Fruit fly (Drosophila melanogaster) whole organism, prepupa: ENCODE results near the gene CG17261.
A peak's percentile ranks its signal among the peaks of the same experiment; 100 is the strongest.

Experiments
- Blimp-1 ChIP-seq: fragments of 200-800 bp; sonication (Bioruptor generic); optimal IDR thresholded peaks from 3 replicates; lab custom pipeline; 2017; ENCODE audit warnings: missing biosample characterization, missing genetic modification characterization, mild to moderate bottlenecking, moderate library complexity, missing genetic modification reagents
- CG10631 ChIP-seq: fragments of 200-800 bp; sonication (Bioruptor generic); optimal IDR thresholded peaks from 2 replicates; lab custom pipeline; 2016; ENCODE audit warnings: missing biosample characterization, missing genetic modification characterization
- CG11294 ChIP-seq: fragments of 200-800 bp; sonication (Bioruptor generic); IDR thresholded peaks from 2 replicates; pipeline ENCODE4 v1.3.6; 2022; ENCODE audit warnings: missing biosample characterization, missing genetic modification characterization
- CG11762 ChIP-seq: fragments of 200-800 bp; sonication (Bioruptor generic); optimal IDR thresholded peaks from 3 replicates; lab custom pipeline; 2016; ENCODE audit warnings: missing biosample characterization, missing genetic modification characterization; ENCODE audit not compliant: insufficient read depth
- CG11902 ChIP-seq: fragments of 200-800 bp; sonication (Bioruptor generic); optimal IDR thresholded peaks from 3 replicates; lab custom pipeline; 2016; ENCODE audit warnings: missing biosample characterization, missing genetic modification characterization
- CG16779 ChIP-seq: fragments of 200-800 bp; sonication (Bioruptor generic); optimal IDR thresholded peaks from 3 replicates; lab custom pipeline; 2017; ENCODE audit warnings: missing biosample characterization, mild to moderate bottlenecking, missing genetic modification characterization
- CG31627 ChIP-seq: fragments of 200-800 bp; sonication (Bioruptor generic); optimal IDR thresholded peaks from 3 replicates; lab custom pipeline; 2016; ENCODE audit warnings: missing biosample characterization, missing genetic modification characterization
- CG32006 ChIP-seq: fragments of 200-800 bp; sonication (Bioruptor generic); optimal IDR thresholded peaks from 3 replicates; lab custom pipeline; 2017; ENCODE audit warnings: missing biosample characterization, mild to moderate bottlenecking, missing genetic modification characterization
- CG3919 ChIP-seq: fragments of 200-800 bp; sonication (Bioruptor generic); optimal IDR thresholded peaks from 3 replicates; lab custom pipeline; 2016; ENCODE audit warnings: missing biosample characterization, missing genetic modification characterization
- CG4318 ChIP-seq: fragments of 200-800 bp; sonication (Bioruptor generic); optimal IDR thresholded peaks from 3 replicates; lab custom pipeline; 2017; ENCODE audit warnings: missing biosample characterization, mild to moderate bottlenecking, missing genetic modification characterization
- CG6163 ChIP-seq: fragments of 200-800 bp; sonication (Bioruptor generic); IDR thresholded peaks from 3 replicates; pipeline ENCODE4 v1.3.6; 2022; ENCODE audit warnings: missing biosample characterization, missing genetic modification characterization
- CG6792 ChIP-seq: fragments of 200-800 bp; sonication (Bioruptor generic); optimal IDR thresholded peaks from 3 replicates; lab custom pipeline; 2016; ENCODE audit warnings: missing biosample characterization, missing genetic modification characterization
- CG6808 ChIP-seq: fragments of 200-800 bp; sonication (Bioruptor generic); optimal IDR thresholded peaks from 3 replicates; lab custom pipeline; 2017; ENCODE audit warnings: missing biosample characterization, missing genetic modification characterization, mild to moderate bottlenecking, moderate library complexity, missing genetic modification reagents
- CG7368 ChIP-seq: fragments of 200-800 bp; sonication (Bioruptor generic); optimal IDR thresholded peaks from 3 replicates; lab custom pipeline; 2016; ENCODE audit warnings: missing biosample characterization, missing genetic modification characterization
- CG8119 ChIP-seq: fragments of 200-800 bp; sonication (Bioruptor generic); IDR thresholded peaks from 3 replicates; pipeline ENCODE4 v1.3.6; 2022; ENCODE audit warnings: missing biosample characterization, missing genetic modification characterization
- CG8632 ChIP-seq: fragments of 200-800 bp; sonication (Bioruptor generic); optimal IDR thresholded peaks from 3 replicates; lab custom pipeline; 2016; ENCODE audit warnings: missing biosample characterization, missing genetic modification characterization
- CG9139 ChIP-seq: fragments of 200-800 bp; sonication (Bioruptor generic); optimal IDR thresholded peaks from 3 replicates; lab custom pipeline; 2017; ENCODE audit warnings: missing biosample characterization, mild to moderate bottlenecking, missing genetic modification characterization
- Eip78C ChIP-seq: fragments of 200-800 bp; sonication (Bioruptor generic); peaks from one replicate; lab custom pipeline; 2016; ENCODE audit warnings: missing biosample characterization, missing genetic modification characterization
- Ets21C ChIP-seq: fragments of 200-800 bp; sonication (Bioruptor generic); optimal IDR thresholded peaks from 3 replicates; lab custom pipeline; 2016; ENCODE audit warnings: missing biosample characterization, missing genetic modification characterization
- Gug ChIP-seq: fragments of 200-800 bp; sonication (Bioruptor generic); IDR thresholded peaks from 2 replicates; pipeline ENCODE4 v1.3.6; 2022; ENCODE audit warnings: missing biosample characterization, missing genetic modification characterization
- Hr39 ChIP-seq: fragments of 200-800 bp; sonication (Bioruptor generic); optimal IDR thresholded peaks from 2 replicates; lab custom pipeline; 2016; ENCODE audit warnings: missing biosample characterization, missing genetic modification characterization
- Hr4 ChIP-seq: fragments of 200-800 bp; sonication (Bioruptor generic); optimal IDR thresholded peaks from 3 replicates; lab custom pipeline; 2016; ENCODE audit warnings: missing biosample characterization, missing genetic modification characterization
- Lpt ChIP-seq: fragments of 200-800 bp; sonication (Bioruptor generic); optimal IDR thresholded peaks from 3 replicates; lab custom pipeline; 2016; ENCODE audit warnings: missing biosample characterization, missing genetic modification characterization
- Met ChIP-seq: fragments of 200-800 bp; sonication (Bioruptor generic); optimal IDR thresholded peaks from 3 replicates; lab custom pipeline; 2016; ENCODE audit warnings: missing biosample characterization, missing genetic modification characterization
- OdsH ChIP-seq: fragments of 200-800 bp; sonication (Bioruptor generic); optimal IDR thresholded peaks from 3 replicates; lab custom pipeline; 2016; ENCODE audit warnings: missing biosample characterization, missing genetic modification characterization
- Smox ChIP-seq: fragments of 200-800 bp; sonication (Bioruptor generic); optimal IDR thresholded peaks from 3 replicates; lab custom pipeline; 2016; ENCODE audit warnings: missing biosample characterization, missing genetic modification characterization
- Sox14 ChIP-seq: fragments of 200-800 bp; sonication (Bioruptor generic); optimal IDR thresholded peaks from 3 replicates; lab custom pipeline; 2016; ENCODE audit warnings: missing biosample characterization, missing genetic modification characterization
- achi ChIP-seq: fragments of 200-800 bp; sonication (Bioruptor generic); optimal IDR thresholded peaks from 3 replicates; lab custom pipeline; 2016; ENCODE audit warnings: missing biosample characterization, missing genetic modification characterization
- acj6 ChIP-seq: fragments of 200-800 bp; sonication (Bioruptor generic); optimal IDR thresholded peaks from 3 replicates; lab custom pipeline; 2016; ENCODE audit warnings: missing biosample characterization, missing genetic modification characterization
- cyc ChIP-seq: fragments of 200-800 bp; sonication (Bioruptor generic); optimal IDR thresholded peaks from 3 replicates; lab custom pipeline; 2016; ENCODE audit warnings: missing biosample characterization, missing genetic modification characterization
- dac ChIP-seq: fragments of 200-800 bp; sonication (Bioruptor generic); optimal IDR thresholded peaks from 2 replicates; lab custom pipeline; 2017; ENCODE audit warnings: missing biosample characterization, mild to moderate bottlenecking, missing genetic modification characterization
- dsx ChIP-seq: fragments of 200-800 bp; optimal IDR thresholded peaks from 3 replicates; lab custom pipeline; 2019; ENCODE audit warnings: missing biosample characterization, mild to moderate bottlenecking, missing genetic modification characterization, moderate library complexity; ENCODE audit not compliant: poor library complexity, severe bottlenecking
- fd59A ChIP-seq: fragments of 200-800 bp; sonication (Bioruptor generic); optimal IDR thresholded peaks from 2 replicates; lab custom pipeline; 2017; ENCODE audit warnings: missing biosample characterization, mild to moderate bottlenecking, missing genetic modification characterization, missing genetic modification reagents
- fkh ChIP-seq: fragments of 200-800 bp; sonication (Bioruptor generic); optimal IDR thresholded peaks from 3 replicates; lab custom pipeline; 2017; ENCODE audit warnings: missing biosample characterization, mild to moderate bottlenecking, missing genetic modification characterization, moderate library complexity
- lz ChIP-seq: fragments of 200-800 bp; sonication (Bioruptor generic); optimal IDR thresholded peaks from 3 replicates; lab custom pipeline; 2016; ENCODE audit warnings: missing biosample characterization, missing genetic modification characterization
- net ChIP-seq: fragments of 200-800 bp; sonication (Bioruptor generic); optimal IDR thresholded peaks from 3 replicates; lab custom pipeline; 2016; ENCODE audit warnings: missing biosample characterization, missing genetic modification characterization
- salr ChIP-seq, 2 experiments: fragments of 200-800 bp; sonication (Bioruptor generic); optimal IDR thresholded peaks; 3 replicates each; lab custom pipeline; 2016 to 2018; ENCODE audit warnings: missing biosample characterization in 2 of 2, missing genetic modification characterization in 2 of 2, mild to moderate bottlenecking in 1 of 2
- spab ChIP-seq: fragments of 200-800 bp; sonication (Bioruptor generic); optimal IDR thresholded peaks from 2 replicates; lab custom pipeline; 2017; ENCODE audit warnings: missing biosample characterization, mild to moderate bottlenecking, missing genetic modification characterization, missing genetic modification reagents
- svp ChIP-seq: fragments of 200-800 bp; sonication (Bioruptor generic); peaks from one replicate; lab custom pipeline; 2016; ENCODE audit warnings: missing biosample characterization, missing genetic modification characterization
- topi ChIP-seq: fragments of 200-800 bp; sonication (Bioruptor generic); optimal IDR thresholded peaks from 3 replicates; lab custom pipeline; 2016; ENCODE audit warnings: missing biosample characterization, missing genetic modification characterization
- vri ChIP-seq: fragments of 200-800 bp; sonication (Bioruptor generic); optimal IDR thresholded peaks from 3 replicates; lab custom pipeline; 2016; ENCODE audit warnings: missing biosample characterization, mild to moderate bottlenecking, missing genetic modification characterization

The CG17261 gene

dm6 chr2L:3039774-3040173 lies 2.6 kb upstream of the CG17261 start, which contains the start of the genes cnir and CG17221 (continued):
- peak; percentile 57 for TF ChIP-seq CG11762
- TF ChIP-seq Lpt (GFP tag; lab: Kevin White, UChicago): no peak
- peak; percentile 75 for TF ChIP-seq OdsH (GFP tag; lab: Kevin White, UChicago)
- TF ChIP-seq cyc (GFP tag; lab: Kevin White, UChicago): peak; percentile 72
- peak; percentile 72 for TF ChIP-seq acj6 (GFP tag; lab: Kevin White, UChicago)
- TF ChIP-seq spab (GFP tag; lab: Kevin White, UChicago): no peak
- TF ChIP-seq CG16779 (tag; lab: Kevin White, UChicago): no peak
- TF ChIP-seq Hr4: peak; percentile 77

dm6 chr2L:3043647-3044046 lies 1.3 kb downstream of the CG17261 start, which contains the start of gene FASN2:
TSS of gene FASN2 (plus strand) at chr2L:3043947.
- TF ChIP-seq Ets21C (GFP tag; lab: Kevin White, UChicago) (no peak), CG7368 (GFP tag; lab: Kevin White, UChicago) (no peak), cyc (GFP tag; lab: Kevin White, UChicago) (no peak), CG31627 (no peak), achi (no peak), CG6163 (no peak), vri (GFP tag; lab: Kevin White, UChicago) (no peak), dac (GFP tag; lab: Kevin White, UChicago) (no peak), CG11762 (no peak), CG10631 (GFP tag; lab: Kevin White, UChicago) (no peak), Met (GFP tag; lab: Kevin White, UChicago) (no peak), Gug (GFP tag; lab: Robert Waterston, UW) (no peak), Hr39 (GFP tag; lab: Kevin White, UChicago) (no peak), CG16779 (tag; lab: Kevin White, UChicago) (no peak), CG8632 (GFP tag; lab: Kevin White, UChicago) (no peak), acj6 (GFP tag; lab: Kevin White, UChicago) (no peak), svp (GFP tag; lab: Kevin White, UChicago) (no peak), CG8119 (GFP tag; lab: Robert Waterston, UW) (no peak)

dm6 chr2L:3044660-3045504 lies 2.5 kb downstream of the CG17261 start:
- no peak for TF ChIP-seq CG10631 (GFP tag; lab: Kevin White, UChicago)
- TF ChIP-seq vri (GFP tag; lab: Kevin White, UChicago): peak; percentile 39
- no peak for TF ChIP-seq dsx
- no peak for TF ChIP-seq fd59A
- peak; percentile 96 for TF ChIP-seq svp (GFP tag; lab: Kevin White, UChicago)
- TF ChIP-seq Hr39 (GFP tag; lab: Kevin White, UChicago): no peak
- TF ChIP-seq fkh (GFP tag; lab: Kevin White, UChicago): peak; percentile 35
- TF ChIP-seq lz (GFP tag; lab: Kevin White, UChicago): no peak
- no peak for TF ChIP-seq CG7368 (GFP tag; lab: Kevin White, UChicago)

- no peak for TF ChIP-seq CG11294 (GFP tag; lab: Robert Waterston, UW)
- TF ChIP-seq topi (GFP tag; lab: Kevin White, UChicago): peak; percentile 69
- TF ChIP-seq achi: peak; percentile 58
- TF ChIP-seq net: peak; percentile 48
- TF ChIP-seq OdsH (GFP tag; lab: Kevin White, UChicago): peak; percentile 63
- peak; percentile 79 for TF ChIP-seq CG32006 (GFP tag; lab: Kevin White, UChicago)
- TF ChIP-seq CG6792 (GFP tag; lab: Kevin White, UChicago): peak; percentile 54
- TF ChIP-seq Sox14 (GFP tag; lab: Kevin White, UChicago): peak; percentile 46
- TF ChIP-seq CG9139 (GFP tag; lab: Kevin White, UChicago): no peak
- TF ChIP-seq CG31627: peak; percentile 59
- TF ChIP-seq Blimp-1 (GFP tag; lab: Kevin White, UChicago): no peak
- TF ChIP-seq Smox (GFP tag; lab: Kevin White, UChicago): peak; percentile 63
- peak; percentile 49 for TF ChIP-seq CG3919 (GFP tag; lab: Kevin White, UChicago)
- TF ChIP-seq vri (GFP tag; lab: Kevin White, UChicago): peak; percentile 46
- TF ChIP-seq CG6808 (GFP tag; lab: Kevin White, UChicago): peak; percentile 53
- TF ChIP-seq Eip78C: peak; percentile 94
- peak; percentile 46 for TF ChIP-seq CG11902 (GFP tag; lab: Kevin White, UChicago)
- peak; percentile 65 for TF ChIP-seq acj6 (GFP tag; lab: Kevin White, UChicago)
- peak; percentile 53 for TF ChIP-seq cyc (GFP tag; lab: Kevin White, UChicago)
- TF ChIP-seq CG4318: peak; percentile 36
- TF ChIP-seq dsx: no peak
- TF ChIP-seq salr (GFP tag; optimal IDR thresholded peaks at IDR 0.05; lab: Kevin White, UChicago): peak in 1 of 2 experiments; percentile 73
These were observed 13.5 kb downstream of the CG17261 start for dm6 chr2L:3055710-3056447.
